Fruit fly (Drosophila melanogaster): Measurements from ENCODE around the gene CG17593.

Gene CG17593

DNA sequence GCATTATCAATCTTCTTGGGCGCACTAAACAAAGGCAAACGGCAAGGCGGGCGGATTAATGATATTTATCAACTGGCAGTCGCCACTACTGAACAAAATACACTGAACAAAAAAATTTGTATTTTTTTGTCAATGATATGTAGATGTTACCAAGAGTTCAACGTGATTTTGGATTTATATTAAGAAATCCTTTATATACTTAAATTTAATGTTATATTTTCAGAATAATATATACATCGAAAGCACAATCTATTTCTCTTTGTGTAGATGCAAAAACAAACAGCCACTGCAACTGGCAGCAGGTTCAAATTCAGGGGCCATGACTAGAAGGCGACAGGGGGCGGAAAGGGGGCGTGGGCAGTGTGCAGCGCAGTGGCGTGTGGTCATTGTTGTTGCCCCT lies 32.0 kb upstream of the CG17593 start (continued):
- TF ChIP-seq CG1621 (tag; optimal IDR thresholded peaks at IDR 0.05), result no peak
- TF ChIP-seq Hr39 (GFP tag; optimal IDR thresholded peaks at IDR 0.05), result no peak
- peak; percentile 84 for TF ChIP-seq Eip78C (GFP tag)
- TF ChIP-seq CG6854 (GFP tag; optimal IDR thresholded peaks at IDR 0.05), result no peak
- TF ChIP-seq spab (GFP tag; optimal IDR thresholded peaks at IDR 0.05), result peak; percentile 34
- peak; percentile 47 for TF ChIP-seq dsx (GFP tag; optimal IDR thresholded peaks at IDR 0.05; ENCODE audit: poor library complexity, severe bottlenecking)
- peak; percentile 61 for TF ChIP-seq net (GFP tag; optimal IDR thresholded peaks at IDR 0.05)
- peak; percentile 11 for TF ChIP-seq Sox14 (GFP tag; optimal IDR thresholded peaks at IDR 0.05)
- TF ChIP-seq esn (GFP tag; optimal IDR thresholded peaks at IDR 0.05), result no peak
- no peak for TF ChIP-seq fd85E (GFP tag; optimal IDR thresholded peaks at IDR 0.05)
- TF ChIP-seq Hr4 (GFP tag; optimal IDR thresholded peaks at IDR 0.05), result peak; percentile 76
- peak; percentile 15 for TF ChIP-seq CG11762 (GFP tag; optimal IDR thresholded peaks at IDR 0.05; ENCODE audit: insufficient read depth)
- TF ChIP-seq dac (GFP tag; optimal IDR thresholded peaks at IDR 0.05), result peak; percentile 46
- no peak for TF ChIP-seq Met (GFP tag; optimal IDR thresholded peaks at IDR 0.05)
- TF ChIP-seq pdm3 (GFP tag; optimal IDR thresholded peaks at IDR 0.05), result peak; percentile 36
- no peak for TF ChIP-seq Ets96B (tag; optimal IDR thresholded peaks at IDR 0.05)
- peak; percentile 2 for TF ChIP-seq CG8319 (GFP tag; optimal IDR thresholded peaks at IDR 0.05)
- TF ChIP-seq CG16779 (tag; optimal IDR thresholded peaks at IDR 0.05), result peak; percentile 10
- no peak for TF ChIP-seq CG3032 (tag; optimal IDR thresholded peaks at IDR 0.05)
- peak; percentile 28 for TF ChIP-seq fd59A (GFP tag; optimal IDR thresholded peaks at IDR 0.05)
- TF ChIP-seq CG4318 (GFP tag; optimal IDR thresholded peaks at IDR 0.05), result peak; percentile 64
- TF ChIP-seq CG11902 (GFP tag; optimal IDR thresholded peaks at IDR 0.05), result no peak

DNA sequence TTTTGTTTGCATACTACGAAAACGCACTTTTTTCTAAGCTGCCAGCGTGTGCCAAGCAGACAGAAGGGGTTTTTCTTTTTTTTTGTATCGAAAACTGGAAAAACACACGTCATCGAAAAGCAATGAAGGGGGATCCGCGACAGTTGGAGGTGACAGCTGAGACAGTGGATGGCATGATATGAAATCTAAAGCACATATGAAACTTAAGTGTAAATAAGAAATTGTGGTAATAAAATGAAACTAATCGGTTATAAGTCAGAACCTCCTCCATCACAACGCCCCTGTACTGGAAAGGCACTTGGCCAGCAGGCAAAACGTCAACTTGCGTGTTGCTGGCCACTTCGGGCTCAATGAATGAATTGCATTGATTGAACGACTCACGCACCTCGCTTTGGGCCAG lies 31.0 kb upstream of the CG17593 start:
- no peak for TF ChIP-seq Blimp-1 (GFP tag; optimal IDR thresholded peaks at IDR 0.05)
- no peak for TF ChIP-seq Ets21C (GFP tag; optimal IDR thresholded peaks at IDR 0.05)
- no peak for TF ChIP-seq Met (GFP tag; optimal IDR thresholded peaks at IDR 0.05)
- TF ChIP-seq CG6163 (GFP tag; IDR thresholded peaks at IDR 0.05), result no peak
- peak; percentile 57; the same call in 1 of the 2 replicates for TF ChIP-seq CG15336 (GFP tag; IDR thresholded peaks at IDR 0.05)
- no peak for TF ChIP-seq CG8319 (GFP tag; optimal IDR thresholded peaks at IDR 0.05)
- no peak for TF ChIP-seq CG3919 (GFP tag; optimal IDR thresholded peaks at IDR 0.05)
- peak; percentile 57; the same call in 1 of the 3 replicates for TF ChIP-seq eg (GFP tag; IDR thresholded peaks at IDR 0.05)
- TF ChIP-seq svp (GFP tag), result no peak
- TF ChIP-seq CG8632 (GFP tag; optimal IDR thresholded peaks at IDR 0.05), result no peak
- TF ChIP-seq Hr39 (GFP tag; optimal IDR thresholded peaks at IDR 0.05), result no peak
- TF ChIP-seq fkh (GFP tag; optimal IDR thresholded peaks at IDR 0.05), result no peak
- TF ChIP-seq salr (GFP tag; optimal IDR thresholded peaks at IDR 0.05), result no peak
- TF ChIP-seq CG8119 (GFP tag; IDR thresholded peaks at IDR 0.05), result 0 out of 3 replicates have a peak, but pooled peaks have one; percentile 30
- TF ChIP-seq CG11902 (GFP tag; optimal IDR thresholded peaks at IDR 0.05), result no peak
- no peak for TF ChIP-seq Eip93F (GFP tag; optimal IDR thresholded peaks at IDR 0.05)
- TF ChIP-seq CG34406 (GFP tag; optimal IDR thresholded peaks at IDR 0.05), result no peak
- TF ChIP-seq vri (GFP tag; optimal IDR thresholded peaks at IDR 0.05), result no peak
- TF ChIP-seq CG32006 (GFP tag; optimal IDR thresholded peaks at IDR 0.05), result peak; percentile 28
- TF ChIP-seq CG6276 (GFP tag; optimal IDR thresholded peaks at IDR 0.05), result peak; percentile 3
- TF ChIP-seq CG10631 (GFP tag; optimal IDR thresholded peaks at IDR 0.05), result no peak
- TF ChIP-seq CG10669 (GFP tag; optimal IDR thresholded peaks at IDR 0.05), result no peak

DNA sequence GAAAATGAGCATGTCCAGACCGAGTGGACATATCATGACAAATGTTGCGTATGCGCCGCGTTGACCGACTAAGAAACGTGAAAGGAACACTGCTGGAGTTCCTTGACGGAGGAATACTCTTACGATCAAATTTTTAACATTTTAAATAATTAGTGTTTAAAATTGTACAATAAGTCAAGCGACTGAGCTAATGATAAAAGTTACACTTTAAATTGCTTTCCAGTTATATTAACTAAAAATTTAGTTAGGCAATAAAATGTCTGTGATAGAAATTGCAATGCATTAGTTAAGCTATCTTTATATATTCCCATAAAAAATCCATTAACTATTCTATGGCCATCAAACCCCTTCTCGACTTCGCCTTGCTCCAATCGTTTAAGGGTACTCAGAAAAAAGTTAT lies 29.9 kb upstream of the CG17593 start:
- TF ChIP-seq CG8119 (GFP tag; IDR thresholded peaks at IDR 0.05) (peak; percentile 21; the same call in 1 of the 3 replicates), CG15336 (GFP tag; IDR thresholded peaks at IDR 0.05) (peak; percentile 28; the same call in 1 of the 2 replicates), svp (GFP tag) (peak; percentile 19), Eip78C (GFP tag) (peak; percentile 52), CG9139 (GFP tag; optimal IDR thresholded peaks at IDR 0.05) (no peak), Hr4 (GFP tag; optimal IDR thresholded peaks at IDR 0.05) (peak; percentile 26), Gug (GFP tag; IDR thresholded peaks at IDR 0.05) (no peak), CG32006 (GFP tag; optimal IDR thresholded peaks at IDR 0.05) (peak; percentile 54)

Measured in whole organism, prepupa.